Fruit fly (Drosophila melanogaster) Kc167 (cell line): ENCODE results near the gene Srp72.

ENCODE experiments used
- Myc ChIP-seq: fragments of >200 bp; optimal IDR thresholded peaks from 2 replicates; lab custom pipeline; 2017; ENCODE audit warnings: missing external identifiers
- Sin3A ChIP-seq: fragments of >200 bp; optimal IDR thresholded peaks from 2 replicates; lab custom pipeline; 2018; ENCODE audit warnings: missing external identifiers
- h ChIP-seq: fragments of >200 bp; optimal IDR thresholded peaks from 3 replicates; lab custom pipeline; 2018; ENCODE audit warnings: missing external identifiers
- insv ChIP-seq: fragments of >200 bp; optimal IDR thresholded peaks from 3 replicates; lab custom pipeline; 2018; ENCODE audit warnings: missing external identifiers
- psq ChIP-seq: fragments of >200 bp; optimal IDR thresholded peaks from 2 replicates; lab custom pipeline; 2017; ENCODE audit warnings: missing external identifiers
- ttk ChIP-seq: sonication (Bioruptor generic); optimal IDR thresholded peaks from 2 replicates; lab custom pipeline; 2017; ENCODE audit warnings: missing external identifiers

Gene Srp72

DNA sequence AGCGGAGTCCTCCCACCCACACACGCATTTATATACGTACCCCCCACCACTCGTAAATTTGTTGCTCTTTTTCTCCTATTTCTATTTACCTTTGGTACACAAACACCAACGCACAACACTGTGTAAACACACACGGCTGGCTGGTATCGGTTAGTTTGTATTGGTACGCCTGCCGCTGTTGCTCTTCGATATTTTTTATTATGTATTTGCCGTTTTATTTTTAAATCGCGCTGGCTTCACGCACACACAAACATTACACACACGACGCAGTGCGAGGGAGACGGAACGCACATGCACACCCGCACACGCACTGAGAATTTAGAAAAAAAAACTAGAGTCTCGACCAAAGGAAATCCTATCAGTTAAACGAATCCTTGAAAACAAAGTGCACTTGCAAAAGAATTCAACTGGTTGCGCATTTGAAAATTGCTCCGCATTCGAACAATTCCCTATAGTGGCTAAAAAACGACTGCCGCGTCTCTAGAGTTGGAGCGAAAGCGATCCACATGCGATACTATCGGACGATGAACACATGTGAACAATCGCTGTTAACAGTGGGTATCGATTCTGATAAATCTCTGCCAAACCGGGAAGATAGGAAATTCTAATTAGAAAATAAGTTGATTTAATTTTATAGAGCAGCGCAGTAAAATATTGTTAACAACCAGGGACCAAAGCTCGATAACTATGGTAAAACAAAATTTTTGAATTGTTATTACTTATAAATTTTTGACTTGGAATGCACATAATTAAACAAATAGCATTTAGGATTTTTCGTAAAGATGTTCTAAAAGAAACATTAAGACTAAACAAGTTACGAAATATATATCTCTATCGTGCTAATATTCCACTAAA, 37.7 kb upstream of the Srp72 start:
- no peak for TF ChIP-seq insv
- TF ChIP-seq ttk (lab: Kevin White, UChicago), result no peak
- TF ChIP-seq Myc (lab: Kevin White, UChicago), result no peak
- TF ChIP-seq psq (lab: Kevin White, UChicago), result no peak
- TF ChIP-seq h (lab: Kevin White, UChicago), result no peak
- TF ChIP-seq Sin3A (lab: Kevin White, UChicago), result no peak

DNA sequence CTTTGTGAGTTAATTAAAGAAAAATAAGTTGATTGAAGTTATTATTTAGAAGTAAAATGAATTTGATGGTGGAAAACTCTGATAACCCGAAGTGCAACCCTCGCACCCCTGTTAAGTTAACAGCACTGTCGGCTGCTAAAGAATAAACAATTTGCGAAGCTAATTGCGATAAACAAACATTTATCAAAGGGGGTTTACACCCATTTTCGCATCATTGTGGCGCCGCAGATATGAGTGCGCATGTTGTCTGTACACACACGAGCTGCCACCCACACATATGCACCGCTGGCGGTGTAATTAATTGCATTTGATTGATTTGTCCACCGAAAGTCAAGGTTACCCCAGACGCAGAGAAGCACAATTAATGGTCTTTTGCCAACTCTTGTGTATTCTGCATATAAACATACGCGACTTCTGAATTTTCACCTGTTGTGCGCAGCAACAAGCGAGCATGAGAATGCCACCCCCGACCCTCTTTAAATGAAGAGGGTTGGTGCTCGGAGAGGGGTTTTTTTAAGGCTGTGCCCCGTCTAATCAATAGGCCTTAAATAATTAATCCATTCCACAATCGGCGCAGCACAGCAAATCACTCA, 36.9 kb upstream of the Srp72 start:
- TF ChIP-seq psq (lab: Kevin White, UChicago) (no peak), ttk (lab: Kevin White, UChicago) (no peak), Sin3A (lab: Kevin White, UChicago) (no peak), h (lab: Kevin White, UChicago) (no peak), Myc (lab: Kevin White, UChicago) (no peak), insv (no peak)

DNA sequence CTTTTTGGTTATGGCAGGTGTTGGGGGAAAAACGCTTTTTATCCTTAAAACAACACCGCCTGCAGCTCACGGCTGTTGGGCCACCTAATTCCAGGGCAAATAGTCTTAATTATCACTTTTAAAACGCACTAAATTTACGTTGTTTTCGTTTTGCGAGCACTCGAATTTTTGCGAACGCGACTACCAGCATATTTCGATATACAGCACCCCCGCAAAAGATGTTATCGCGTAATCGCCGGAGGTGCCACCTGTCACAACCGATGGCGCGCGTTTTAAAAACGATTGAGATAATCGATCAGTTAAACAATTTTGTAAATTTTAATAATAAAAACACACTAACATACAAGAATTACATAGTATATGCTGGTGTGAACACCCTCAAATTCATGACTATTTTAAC, 36.4 kb upstream of the Srp72 start, which contains the start of gene Stat92E:
Gene Stat92E, minus strand, starts transcription at position 219 of the 400 bp plus-strand sequence.
- no peak for TF ChIP-seq psq (lab: Kevin White, UChicago)
- no peak for TF ChIP-seq Myc (lab: Kevin White, UChicago)
- TF ChIP-seq Sin3A (lab: Kevin White, UChicago), result no peak
- no peak for TF ChIP-seq insv
- TF ChIP-seq ttk (lab: Kevin White, UChicago), result no peak
- TF ChIP-seq h (lab: Kevin White, UChicago), result no peak

DNA sequence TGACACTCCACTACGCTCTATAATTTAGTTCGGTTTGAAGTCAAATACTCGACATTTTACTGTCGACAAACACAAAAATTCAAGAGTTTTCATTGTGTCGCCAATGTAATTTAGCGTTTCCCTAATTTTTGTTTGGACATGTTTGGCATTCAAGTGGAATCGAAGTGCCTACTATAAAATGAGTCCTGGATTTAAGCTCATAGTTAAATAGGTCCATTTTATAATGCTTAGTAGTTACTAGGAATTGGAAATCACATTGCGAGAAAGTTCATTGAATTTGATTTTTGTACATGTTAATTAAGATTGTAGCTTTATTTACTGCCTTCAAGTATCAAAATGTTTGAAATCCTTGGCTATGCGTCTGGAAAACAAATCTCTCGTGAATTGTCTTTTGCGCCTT, 34.2 kb upstream of the Srp72 start, which contains the start of gene att-ORFB:
Gene att-ORFB, minus strand, starts transcription at position 101 of the 400 bp plus-strand sequence.
- TF ChIP-seq Sin3A (lab: Kevin White, UChicago), result no peak
- TF ChIP-seq Myc (lab: Kevin White, UChicago), result no peak
- no peak for TF ChIP-seq ttk (lab: Kevin White, UChicago)
- TF ChIP-seq psq (lab: Kevin White, UChicago), result no peak
- no peak for TF ChIP-seq insv
- TF ChIP-seq h (lab: Kevin White, UChicago), result no peak

DNA sequence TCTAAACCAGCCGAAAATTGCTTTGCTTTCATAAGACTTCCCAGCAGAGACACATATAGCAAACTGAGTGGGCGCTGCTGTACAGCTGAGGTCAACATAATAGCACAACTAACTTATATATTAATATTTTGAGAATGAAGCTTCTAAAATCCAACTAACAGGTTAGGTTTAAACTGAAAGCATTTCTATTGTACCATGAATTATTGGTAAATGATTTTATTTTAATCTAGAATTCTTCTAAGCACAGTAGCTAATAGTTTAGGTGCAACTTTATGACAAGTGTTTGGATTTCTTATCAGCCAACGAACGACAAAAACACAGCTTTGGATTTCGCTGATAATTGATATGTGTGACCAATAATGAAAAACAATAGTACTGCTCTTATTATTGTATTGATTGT, 33.5 kb upstream of the Srp72 start:
- no peak for TF ChIP-seq ttk (lab: Kevin White, UChicago)
- no peak for TF ChIP-seq Myc (lab: Kevin White, UChicago)
- TF ChIP-seq psq (lab: Kevin White, UChicago), result no peak
- TF ChIP-seq h (lab: Kevin White, UChicago), result no peak

DNA sequence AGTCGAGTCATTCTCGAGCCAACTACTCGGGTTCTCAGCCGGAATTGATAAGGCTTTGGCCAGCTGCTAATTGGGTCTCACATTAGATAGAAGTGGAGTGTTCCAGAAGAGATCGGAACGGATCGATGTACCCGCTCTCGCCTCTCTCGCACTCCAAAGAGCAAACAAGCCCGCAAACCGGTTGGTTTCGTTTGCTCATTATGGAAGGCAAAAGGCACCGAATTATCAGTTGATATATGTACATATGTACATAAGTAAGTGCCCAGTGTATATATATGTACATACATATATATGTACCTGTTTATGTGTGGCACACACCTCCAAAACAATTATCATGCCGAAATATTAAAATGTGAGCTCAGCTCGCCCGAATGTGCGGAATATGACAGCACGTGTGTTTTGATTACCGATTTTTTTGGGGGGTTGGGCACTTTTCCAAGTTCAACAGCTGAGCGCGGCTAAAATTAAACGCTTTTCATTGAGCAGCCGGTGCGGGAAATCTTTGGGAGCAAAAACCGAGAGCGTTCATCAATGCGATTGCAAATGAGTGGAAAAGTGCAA, 32.7 kb upstream of the Srp72 start:
- no peak for TF ChIP-seq Sin3A (lab: Kevin White, UChicago)
- TF ChIP-seq Myc (lab: Kevin White, UChicago), result no peak
- no peak for TF ChIP-seq ttk (lab: Kevin White, UChicago)

DNA sequence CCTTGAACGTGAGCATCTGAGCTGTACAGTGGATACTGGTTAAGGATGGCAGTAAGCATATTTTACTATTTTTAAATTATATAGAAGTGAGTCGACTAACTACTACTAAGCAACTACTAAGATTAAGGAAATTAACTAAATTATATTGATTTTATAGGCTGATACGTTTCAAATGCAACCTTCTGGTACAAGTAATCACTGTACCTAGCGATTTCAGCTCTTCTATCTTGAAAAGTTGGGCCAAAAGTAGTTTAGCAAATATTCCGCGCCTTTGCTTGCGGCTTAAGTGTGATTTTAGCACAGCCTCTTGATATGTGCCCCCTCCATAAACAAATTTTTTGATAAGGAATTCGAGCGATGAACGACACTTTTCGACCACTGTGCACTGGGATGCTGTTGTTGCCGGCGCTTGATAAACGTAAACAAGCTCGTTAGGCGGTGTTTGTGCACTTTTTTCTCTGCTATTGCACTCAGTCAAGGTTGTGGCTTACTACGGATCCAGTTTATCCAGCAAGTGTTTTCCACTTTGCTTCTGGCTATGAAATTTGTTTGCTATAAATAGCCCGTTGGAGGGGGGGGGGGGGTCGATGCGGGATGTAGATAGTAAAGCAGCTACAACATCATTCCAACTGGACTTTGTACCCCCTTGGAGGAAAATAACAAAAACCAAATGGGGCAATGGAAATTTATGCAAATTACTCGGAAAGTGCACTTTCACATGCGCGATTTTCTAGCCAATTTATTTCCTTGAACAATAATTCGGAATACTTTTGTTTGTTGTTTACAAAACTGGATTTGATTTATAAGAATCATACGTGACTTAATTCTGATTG, 32.0 kb upstream of the Srp72 start:
- TF ChIP-seq insv (no peak), h (lab: Kevin White, UChicago) (no peak), Sin3A (lab: Kevin White, UChicago) (no peak), Myc (lab: Kevin White, UChicago) (no peak), psq (lab: Kevin White, UChicago) (no peak), ttk (lab: Kevin White, UChicago) (no peak)

DNA sequence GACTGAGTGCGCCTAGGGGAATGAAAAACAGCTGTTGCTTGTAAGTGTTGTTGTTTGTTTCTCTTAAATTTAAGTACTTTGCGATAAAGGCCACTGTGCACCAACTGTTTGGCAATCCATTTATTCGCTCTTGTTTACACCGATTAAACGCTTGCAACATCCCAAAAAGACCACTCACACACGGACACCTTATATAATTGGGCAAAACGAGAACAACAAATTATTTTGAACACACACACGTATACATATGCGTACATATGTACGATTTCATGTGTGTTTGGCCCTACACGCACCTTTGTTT, 31.4 kb upstream of the Srp72 start:
- TF ChIP-seq insv (no peak), ttk (lab: Kevin White, UChicago) (no peak), Sin3A (lab: Kevin White, UChicago) (no peak), h (lab: Kevin White, UChicago) (no peak), Myc (lab: Kevin White, UChicago) (no peak), psq (lab: Kevin White, UChicago) (no peak)

DNA sequence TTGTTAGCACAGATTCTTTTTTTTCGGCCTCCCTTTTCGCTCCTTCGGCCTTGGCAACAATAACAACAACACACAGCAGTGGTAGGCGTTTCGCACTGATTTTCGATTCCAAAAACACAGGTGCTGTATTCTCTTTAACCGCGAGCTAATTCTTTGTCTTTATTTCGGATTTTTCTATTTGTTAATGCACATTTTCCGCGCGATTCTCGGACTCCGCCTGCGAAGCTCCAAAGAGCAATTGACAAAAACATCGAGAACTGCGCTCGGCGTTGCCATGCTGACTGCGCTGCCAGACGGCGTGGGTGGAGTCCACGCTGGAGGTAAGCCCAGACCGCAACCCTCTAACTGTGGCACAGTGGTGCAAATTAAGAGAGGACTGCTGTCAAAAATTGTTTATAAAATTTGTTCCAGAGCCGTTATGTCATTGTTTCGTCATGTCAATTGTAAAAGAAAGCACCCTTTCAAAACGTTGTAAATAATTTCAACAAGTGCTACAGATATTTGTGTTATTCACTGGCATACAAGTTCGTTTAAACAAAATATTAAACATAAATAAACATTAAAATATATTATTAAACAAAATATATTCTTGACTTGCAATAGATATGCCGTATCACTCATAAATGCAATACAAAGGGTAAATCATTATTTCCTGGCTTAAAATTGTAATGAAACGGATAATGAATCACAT, 31.0 kb upstream of the Srp72 start, which contains the start of the genes DPCoAC and CG5180:
Gene DPCoAC, minus strand, starts transcription at position 253 of the 691 bp plus-strand sequence.
Gene CG5180, plus strand, starts transcription at position 516 of the 691 bp plus-strand sequence.
- TF ChIP-seq psq (lab: Kevin White, UChicago), result no peak
- no peak for TF ChIP-seq h (lab: Kevin White, UChicago)

DNA sequence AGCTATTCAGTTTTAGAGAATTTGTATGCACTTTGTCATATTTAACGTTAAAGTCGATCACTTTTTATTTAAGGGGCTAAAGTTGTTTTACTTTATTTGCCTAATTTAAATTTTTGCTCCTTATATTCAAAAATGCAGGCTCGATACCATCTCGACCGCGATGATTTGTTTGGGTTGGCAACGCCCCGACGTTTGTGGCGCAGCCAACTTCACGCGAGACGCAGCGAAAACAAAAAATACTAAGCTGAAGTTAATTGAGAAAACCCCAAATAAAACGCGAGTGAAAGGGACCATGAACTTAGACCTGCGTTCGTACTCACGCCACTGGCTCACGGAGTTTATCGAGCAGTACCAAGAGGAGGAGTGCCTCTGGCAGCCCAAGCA, 30.4 kb upstream of the Srp72 start:
- TF ChIP-seq Myc (lab: Kevin White, UChicago) (no peak), Sin3A (lab: Kevin White, UChicago) (no peak), h (lab: Kevin White, UChicago) (no peak), psq (lab: Kevin White, UChicago) (no peak), ttk (lab: Kevin White, UChicago) (no peak), insv (no peak)
